Fruit fly (Drosophila melanogaster) whole organism, prepupa: Measurements from ENCODE around the gene CG32767.

Experiments
- Blimp-1 ChIP-seq: fragments of 200-800 bp; sonication (Bioruptor generic); optimal IDR thresholded peaks from 3 replicates; lab custom pipeline; 2017; ENCODE audit warnings: missing biosample characterization, missing genetic modification characterization, mild to moderate bottlenecking, moderate library complexity, missing genetic modification reagents
- CG10631 ChIP-seq: fragments of 200-800 bp; sonication (Bioruptor generic); optimal IDR thresholded peaks from 2 replicates; lab custom pipeline; 2016; ENCODE audit warnings: missing biosample characterization, missing genetic modification characterization
- CG10669 ChIP-seq: fragments of 200-800 bp; sonication (Bioruptor generic); optimal IDR thresholded peaks from 3 replicates; lab custom pipeline; 2018; ENCODE audit warnings: missing biosample characterization, mild to moderate bottlenecking, missing genetic modification characterization, moderate library complexity
- CG11294 ChIP-seq: fragments of 200-800 bp; sonication (Bioruptor generic); IDR thresholded peaks from 2 replicates; pipeline ENCODE4 v1.3.6; 2022; ENCODE audit warnings: missing biosample characterization, missing genetic modification characterization
- CG11762 ChIP-seq: fragments of 200-800 bp; sonication (Bioruptor generic); optimal IDR thresholded peaks from 3 replicates; lab custom pipeline; 2016; ENCODE audit warnings: missing biosample characterization, missing genetic modification characterization; ENCODE audit not compliant: insufficient read depth
- CG11902 ChIP-seq: fragments of 200-800 bp; sonication (Bioruptor generic); optimal IDR thresholded peaks from 3 replicates; lab custom pipeline; 2016; ENCODE audit warnings: missing biosample characterization, missing genetic modification characterization
- CG1621 ChIP-seq: fragments of 200-800 bp; sonication (Bioruptor generic); optimal IDR thresholded peaks from 3 replicates; lab custom pipeline; 2018; ENCODE audit warnings: missing biosample characterization, mild to moderate bottlenecking, missing genetic modification characterization
- CG16779 ChIP-seq: fragments of 200-800 bp; sonication (Bioruptor generic); optimal IDR thresholded peaks from 3 replicates; lab custom pipeline; 2017; ENCODE audit warnings: missing biosample characterization, mild to moderate bottlenecking, missing genetic modification characterization
- CG3032 ChIP-seq: fragments of 200-800 bp; optimal IDR thresholded peaks from 2 replicates; lab custom pipeline; 2019; ENCODE audit warnings: missing biosample characterization, mild to moderate bottlenecking, missing genetic modification characterization, moderate library complexity
- CG31627 ChIP-seq: fragments of 200-800 bp; sonication (Bioruptor generic); optimal IDR thresholded peaks from 3 replicates; lab custom pipeline; 2016; ENCODE audit warnings: missing biosample characterization, missing genetic modification characterization
- CG32006 ChIP-seq: fragments of 200-800 bp; sonication (Bioruptor generic); optimal IDR thresholded peaks from 3 replicates; lab custom pipeline; 2017; ENCODE audit warnings: missing biosample characterization, mild to moderate bottlenecking, missing genetic modification characterization
- CG3919 ChIP-seq: fragments of 200-800 bp; sonication (Bioruptor generic); optimal IDR thresholded peaks from 3 replicates; lab custom pipeline; 2016; ENCODE audit warnings: missing biosample characterization, missing genetic modification characterization
- CG4318 ChIP-seq: fragments of 200-800 bp; sonication (Bioruptor generic); optimal IDR thresholded peaks from 3 replicates; lab custom pipeline; 2017; ENCODE audit warnings: missing biosample characterization, mild to moderate bottlenecking, missing genetic modification characterization
- CG6163 ChIP-seq: fragments of 200-800 bp; sonication (Bioruptor generic); IDR thresholded peaks from 3 replicates; pipeline ENCODE4 v1.3.6; 2022; ENCODE audit warnings: missing biosample characterization, missing genetic modification characterization
- CG6792 ChIP-seq: fragments of 200-800 bp; sonication (Bioruptor generic); optimal IDR thresholded peaks from 3 replicates; lab custom pipeline; 2016; ENCODE audit warnings: missing biosample characterization, missing genetic modification characterization
- CG6854 ChIP-seq: fragments of 200-800 bp; sonication (Bioruptor generic); optimal IDR thresholded peaks from 2 replicates; lab custom pipeline; 2017; ENCODE audit warnings: missing biosample characterization, mild to moderate bottlenecking, missing genetic modification characterization
- CG8119 ChIP-seq: fragments of 200-800 bp; sonication (Bioruptor generic); IDR thresholded peaks from 3 replicates; pipeline ENCODE4 v1.3.6; 2022; ENCODE audit warnings: missing biosample characterization, missing genetic modification characterization
- CG8319 ChIP-seq: fragments of 200-800 bp; sonication (Bioruptor generic); optimal IDR thresholded peaks from 3 replicates; lab custom pipeline; 2016; ENCODE audit warnings: missing biosample characterization, missing genetic modification characterization
- CG8632 ChIP-seq: fragments of 200-800 bp; sonication (Bioruptor generic); optimal IDR thresholded peaks from 3 replicates; lab custom pipeline; 2016; ENCODE audit warnings: missing biosample characterization, missing genetic modification characterization
- CG9139 ChIP-seq: fragments of 200-800 bp; sonication (Bioruptor generic); optimal IDR thresholded peaks from 3 replicates; lab custom pipeline; 2017; ENCODE audit warnings: missing biosample characterization, mild to moderate bottlenecking, missing genetic modification characterization
- Eip78C ChIP-seq: fragments of 200-800 bp; sonication (Bioruptor generic); peaks from one replicate; lab custom pipeline; 2016; ENCODE audit warnings: missing biosample characterization, missing genetic modification characterization
- Eip93F ChIP-seq: fragments of 200-800 bp; sonication (Bioruptor generic); optimal IDR thresholded peaks from 2 replicates; lab custom pipeline; 2016; ENCODE audit warnings: missing biosample characterization, mild to moderate bottlenecking, missing genetic modification characterization
- Ets96B ChIP-seq: fragments of 200-800 bp; optimal IDR thresholded peaks from 2 replicates; lab custom pipeline; 2019; ENCODE audit warnings: missing biosample characterization, mild to moderate bottlenecking, missing genetic modification characterization, moderate library complexity
- Hr38 ChIP-seq: sonication (Bioruptor generic); optimal IDR thresholded peaks from 2 replicates; lab custom pipeline; 2016; ENCODE audit warnings: missing biosample characterization, missing genetic modification characterization
- Hr4 ChIP-seq: fragments of 200-800 bp; sonication (Bioruptor generic); optimal IDR thresholded peaks from 3 replicates; lab custom pipeline; 2016; ENCODE audit warnings: missing biosample characterization, missing genetic modification characterization
- Lpt ChIP-seq: fragments of 200-800 bp; sonication (Bioruptor generic); optimal IDR thresholded peaks from 3 replicates; lab custom pipeline; 2016; ENCODE audit warnings: missing biosample characterization, missing genetic modification characterization
- Met ChIP-seq: fragments of 200-800 bp; sonication (Bioruptor generic); optimal IDR thresholded peaks from 3 replicates; lab custom pipeline; 2016; ENCODE audit warnings: missing biosample characterization, missing genetic modification characterization
- OdsH ChIP-seq: fragments of 200-800 bp; sonication (Bioruptor generic); optimal IDR thresholded peaks from 3 replicates; lab custom pipeline; 2016; ENCODE audit warnings: missing biosample characterization, missing genetic modification characterization
- Smox ChIP-seq: fragments of 200-800 bp; sonication (Bioruptor generic); optimal IDR thresholded peaks from 3 replicates; lab custom pipeline; 2016; ENCODE audit warnings: missing biosample characterization, missing genetic modification characterization
- Sox102F ChIP-seq: fragments of 200-800 bp; sonication (Bioruptor generic); optimal IDR thresholded peaks from 2 replicates; lab custom pipeline; 2016; ENCODE audit warnings: missing biosample characterization, mild to moderate bottlenecking, missing genetic modification characterization
- Sox14 ChIP-seq: fragments of 200-800 bp; sonication (Bioruptor generic); optimal IDR thresholded peaks from 3 replicates; lab custom pipeline; 2016; ENCODE audit warnings: missing biosample characterization, missing genetic modification characterization
- Sox15 ChIP-seq: fragments of 200-800 bp; sonication (Bioruptor generic); optimal IDR thresholded peaks from 3 replicates; lab custom pipeline; 2016; ENCODE audit warnings: missing biosample characterization, missing genetic modification characterization
- achi ChIP-seq: fragments of 200-800 bp; sonication (Bioruptor generic); optimal IDR thresholded peaks from 3 replicates; lab custom pipeline; 2016; ENCODE audit warnings: missing biosample characterization, missing genetic modification characterization
- acj6 ChIP-seq: fragments of 200-800 bp; sonication (Bioruptor generic); optimal IDR thresholded peaks from 3 replicates; lab custom pipeline; 2016; ENCODE audit warnings: missing biosample characterization, missing genetic modification characterization
- cyc ChIP-seq: fragments of 200-800 bp; sonication (Bioruptor generic); optimal IDR thresholded peaks from 3 replicates; lab custom pipeline; 2016; ENCODE audit warnings: missing biosample characterization, missing genetic modification characterization
- dac ChIP-seq: fragments of 200-800 bp; sonication (Bioruptor generic); optimal IDR thresholded peaks from 2 replicates; lab custom pipeline; 2017; ENCODE audit warnings: missing biosample characterization, mild to moderate bottlenecking, missing genetic modification characterization
- dsx ChIP-seq: fragments of 200-800 bp; optimal IDR thresholded peaks from 3 replicates; lab custom pipeline; 2019; ENCODE audit warnings: missing biosample characterization, mild to moderate bottlenecking, missing genetic modification characterization, moderate library complexity; ENCODE audit not compliant: poor library complexity, severe bottlenecking
- eg ChIP-seq: fragments of 200-800 bp; sonication (Bioruptor generic); IDR thresholded peaks from 3 replicates; pipeline ENCODE4 v1.3.6; 2022; ENCODE audit warnings: missing biosample characterization, missing genetic modification characterization
- esn ChIP-seq: fragments of 200-800 bp; sonication (Bioruptor generic); optimal IDR thresholded peaks from 2 replicates; lab custom pipeline; 2016; ENCODE audit warnings: missing biosample characterization, mild to moderate bottlenecking, missing genetic modification characterization, moderate library complexity
- fd59A ChIP-seq: fragments of 200-800 bp; sonication (Bioruptor generic); optimal IDR thresholded peaks from 2 replicates; lab custom pipeline; 2017; ENCODE audit warnings: missing biosample characterization, mild to moderate bottlenecking, missing genetic modification characterization, missing genetic modification reagents
- fd85E ChIP-seq: fragments of 200-800 bp; sonication (Bioruptor generic); optimal IDR thresholded peaks from 3 replicates; lab custom pipeline; 2016; ENCODE audit warnings: missing biosample characterization, missing genetic modification characterization
- lz ChIP-seq: fragments of 200-800 bp; sonication (Bioruptor generic); optimal IDR thresholded peaks from 3 replicates; lab custom pipeline; 2016; ENCODE audit warnings: missing biosample characterization, missing genetic modification characterization
- net ChIP-seq: fragments of 200-800 bp; sonication (Bioruptor generic); optimal IDR thresholded peaks from 3 replicates; lab custom pipeline; 2016; ENCODE audit warnings: missing biosample characterization, missing genetic modification characterization
- salr ChIP-seq, 2 experiments: fragments of 200-800 bp; sonication (Bioruptor generic); optimal IDR thresholded peaks; 3 replicates each; lab custom pipeline; 2016 to 2018; ENCODE audit warnings: missing biosample characterization in 2 of 2, missing genetic modification characterization in 2 of 2, mild to moderate bottlenecking in 1 of 2
- svp ChIP-seq: fragments of 200-800 bp; sonication (Bioruptor generic); peaks from one replicate; lab custom pipeline; 2016; ENCODE audit warnings: missing biosample characterization, missing genetic modification characterization
- topi ChIP-seq: fragments of 200-800 bp; sonication (Bioruptor generic); optimal IDR thresholded peaks from 3 replicates; lab custom pipeline; 2016; ENCODE audit warnings: missing biosample characterization, missing genetic modification characterization

Gene CG32767

DNA sequence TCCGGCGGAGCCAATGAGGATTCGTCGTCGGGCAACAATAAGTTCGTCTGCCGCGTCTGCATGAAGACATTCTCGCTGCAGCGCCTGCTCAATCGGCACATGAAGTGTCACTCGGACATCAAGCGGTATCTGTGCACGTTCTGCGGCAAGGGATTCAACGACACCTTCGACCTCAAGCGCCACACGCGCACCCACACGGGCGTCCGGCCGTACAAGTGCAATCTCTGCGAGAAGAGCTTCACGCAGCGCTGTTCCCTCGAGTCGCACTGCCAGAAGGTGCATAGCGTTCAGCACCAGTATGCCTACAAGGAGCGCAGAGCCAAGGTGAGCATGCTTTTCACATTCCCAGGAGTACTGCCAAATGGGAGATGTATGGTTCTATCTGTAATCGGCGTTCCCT, 16.1 kb downstream of the CG32767 start:
- no peak for TF ChIP-seq CG8119 (GFP tag; lab: Robert Waterston, UW)
- no peak for TF ChIP-seq CG6163 (GFP tag; lab: Robert Waterston, UW)
- no peak for TF ChIP-seq svp

DNA sequence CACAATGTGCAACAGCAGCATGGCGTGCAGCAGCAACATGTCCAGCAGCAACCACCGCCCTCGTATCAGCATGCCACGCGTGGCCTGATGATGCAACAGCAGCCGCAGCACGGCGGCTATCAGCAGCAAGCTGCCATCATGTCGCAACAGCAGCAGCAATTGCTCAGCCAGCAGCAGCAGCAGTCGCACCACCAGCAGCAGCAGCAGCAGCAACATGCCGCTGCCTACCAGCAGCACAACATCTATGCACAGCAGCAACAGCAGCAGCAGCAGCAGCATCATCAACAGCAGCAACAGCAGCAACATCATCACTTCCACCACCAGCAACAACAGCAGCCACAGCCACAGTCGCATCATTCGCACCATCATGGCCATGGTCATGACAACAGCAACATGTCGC, 17.9 kb downstream of the CG32767 start:
- TF ChIP-seq CG6854 (GFP tag; lab: Kevin White, UChicago) (no peak), fd85E (GFP tag; lab: Kevin White, UChicago) (no peak)

DNA sequence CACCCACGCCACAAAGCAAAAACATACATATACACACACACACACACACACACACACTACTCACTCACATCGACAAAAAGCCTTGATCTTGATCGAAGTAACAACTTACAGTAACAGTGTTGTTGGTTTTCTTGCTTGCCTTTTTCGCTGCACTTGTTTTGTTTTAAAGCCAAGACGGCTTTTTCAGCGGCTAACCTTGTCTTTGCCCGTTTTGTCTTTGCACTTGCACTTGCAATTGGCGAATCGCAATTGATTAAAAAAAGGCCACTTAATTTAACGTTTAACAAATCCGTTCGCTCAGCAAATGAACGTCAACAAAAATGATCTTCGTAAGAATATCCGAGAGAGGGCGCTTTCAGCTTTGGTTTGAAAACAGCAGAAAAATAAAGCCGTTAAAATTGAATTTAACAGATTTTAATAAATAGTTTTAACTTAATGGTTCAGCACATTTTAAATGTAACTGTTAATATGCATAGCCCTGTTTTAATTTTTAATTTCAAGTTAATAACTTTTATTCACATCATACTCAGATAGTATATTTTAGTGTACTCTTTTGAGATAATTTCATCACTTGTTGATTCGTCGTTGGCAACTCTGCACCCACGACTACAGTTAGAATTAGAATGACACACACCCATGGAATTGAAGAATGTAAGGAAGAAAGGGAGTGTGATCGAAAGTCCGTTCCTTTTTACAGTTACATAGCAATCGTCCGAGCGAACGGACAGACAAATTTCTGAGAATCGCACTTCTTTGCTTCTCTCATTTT, 20.8 kb downstream of the CG32767 start:
- TF ChIP-seq Hr38 (GFP tag; lab: Kevin White, UChicago) = no peak

DNA sequence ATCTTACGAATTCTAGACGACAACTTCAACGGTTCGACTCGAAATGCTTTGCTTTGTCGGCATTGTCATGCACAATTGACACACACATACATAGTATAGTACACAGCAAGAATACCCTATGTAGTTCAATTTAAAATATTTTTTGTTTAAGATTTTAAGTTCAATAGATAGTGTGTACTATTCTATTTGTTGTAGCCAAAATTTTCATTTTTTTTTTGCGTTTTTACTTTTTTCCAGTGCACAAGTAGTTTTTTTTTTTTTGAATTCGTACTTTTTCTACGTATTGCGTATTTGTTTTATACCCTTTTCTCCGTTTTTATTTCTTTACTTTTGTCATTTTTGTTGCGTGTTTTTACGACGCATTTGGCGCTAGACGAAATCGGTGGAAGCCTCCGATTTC, 22.6 kb downstream of the CG32767 start:
- TF ChIP-seq Met (GFP tag; lab: Kevin White, UChicago) (peak; percentile 36), Hr4 (peak; percentile 36), CG8632 (peak; percentile 18), net (no peak), Eip93F (GFP tag; lab: Kevin White, UChicago) (no peak), CG16779 (tag; lab: Kevin White, UChicago) (no peak), OdsH (peak; percentile 1), esn (peak; percentile 9), dac (GFP tag; lab: Kevin White, UChicago) (no peak), lz (GFP tag; lab: Kevin White, UChicago) (no peak), Smox (GFP tag; lab: Kevin White, UChicago) (no peak), acj6 (GFP tag; lab: Kevin White, UChicago) (peak; percentile 19), CG11902 (GFP tag; lab: Kevin White, UChicago) (no peak), salr (GFP tag; optimal IDR thresholded peaks at IDR 0.05; lab: Kevin White, UChicago) (no peak), cyc (GFP tag; lab: Kevin White, UChicago) (no peak), Sox15 (GFP tag; lab: Kevin White, UChicago) (no peak), CG31627 (GFP tag; lab: Kevin White, UChicago) (peak; percentile 9), CG11762 (GFP tag; lab: Kevin White, UChicago) (no peak), Sox102F (GFP tag; lab: Kevin White, UChicago) (no peak), CG3919 (GFP tag; lab: Kevin White, UChicago) (peak; percentile 19), Lpt (GFP tag; lab: Kevin White, UChicago) (no peak), topi (GFP tag; lab: Kevin White, UChicago) (peak; percentile 17), achi (peak; percentile 8), fd59A (no peak), CG1621 (tag; lab: Kevin White, UChicago) (no peak), Blimp-1 (GFP tag; lab: Kevin White, UChicago) (no peak), CG6792 (GFP tag; lab: Kevin White, UChicago) (no peak), Ets96B (tag; lab: Kevin White, UChicago) (no peak), CG8319 (no peak), Eip78C (GFP tag; lab: Kevin White, UChicago) (peak; percentile 68), eg (GFP tag; lab: Robert Waterston, UW) (peak; percentile 58), CG11294 (no peak), CG4318 (no peak), CG8119 (GFP tag; lab: Robert Waterston, UW) (peak; percentile 31; the same call in 1 of the 3 replicates), CG10669 (GFP tag; lab: Kevin White, UChicago) (no peak), CG32006 (GFP tag; lab: Kevin White, UChicago) (peak; percentile 18), Sox14 (GFP tag; lab: Kevin White, UChicago) (peak; percentile 16), CG9139 (no peak), dsx (GFP tag; lab: Kevin White, UChicago) (no peak), CG10631 (GFP tag; lab: Kevin White, UChicago) (no peak), CG3032 (no peak), CG6854 (GFP tag; lab: Kevin White, UChicago) (no peak)
